Worm (Caenorhabditis elegans) whole organism, young adult: ENCODE measurements around the gene skp-1.

Experiments used
- B0019.2 ChIP-seq: fragments of 200-800 bp; sonication (Bioruptor generic); conservative IDR thresholded peaks from 2 replicates; pipeline ENCODE4 v1.3.6; 2022; ENCODE audit warnings: missing genetic modification reagents, missing genetic modification characterization, missing compliant biosample characterization
- F22D6.2 ChIP-seq: sonication (generic microtip); optimal IDR thresholded peaks from 2 replicates; lab custom pipeline; 2016; ENCODE audit warnings: mild to moderate bottlenecking, missing genetic modification characterization, missing compliant biosample characterization
- F33H1.4 ChIP-seq: fragments of 200-800 bp; sonication (Bioruptor generic); IDR thresholded peaks from 2 replicates; pipeline ENCODE4 v1.3.6; 2022; ENCODE audit warnings: missing genetic modification reagents, missing genetic modification characterization, missing compliant biosample characterization
- F52B5.7 ChIP-seq: sonication (generic microtip); optimal IDR thresholded peaks from 2 replicates; lab custom pipeline; 2016; ENCODE audit warnings: mild to moderate bottlenecking, missing genetic modification characterization, missing compliant biosample characterization
- F55B11.4 ChIP-seq: sonication (generic microtip); optimal IDR thresholded peaks from 2 replicates; lab custom pipeline; 2016; ENCODE audit warnings: missing compliant biosample characterization, missing genetic modification characterization, borderline replicate concordance; ENCODE audit not compliant: insufficient read depth
- F57C9.4 ChIP-seq: sonication (generic microtip); optimal IDR thresholded peaks from 2 replicates; lab custom pipeline; 2017; ENCODE audit warnings: mild to moderate bottlenecking, missing genetic modification characterization, missing compliant biosample characterization
- K12H6.12 ChIP-seq: fragments of 200-800 bp; sonication (Bioruptor generic); optimal IDR thresholded peaks from 2 replicates; lab custom pipeline; 2018; ENCODE audit warnings: mild to moderate bottlenecking, missing genetic modification characterization, missing compliant biosample characterization
- Y53F4B.3 ChIP-seq: fragments of 200-800 bp; sonication (Bioruptor generic); IDR thresholded peaks from 2 replicates; pipeline ENCODE4 v1.3.6; 2022; ENCODE audit warnings: missing genetic modification reagents, missing genetic modification characterization, missing compliant biosample characterization
- ZK185.1 ChIP-seq: sonication (generic microtip); optimal IDR thresholded peaks from 2 replicates; lab custom pipeline; 2016; ENCODE audit warnings: mild to moderate bottlenecking, missing genetic modification characterization, missing compliant biosample characterization; ENCODE audit not compliant: poor library complexity, severe bottlenecking
- aptf-2 ChIP-seq: fragments of 200-800 bp; sonication (Bioruptor generic); conservative IDR thresholded peaks from 2 replicates; pipeline ENCODE4 v1.3.6; 2022; ENCODE audit warnings: missing genetic modification reagents, missing genetic modification characterization, missing compliant biosample characterization
- aptf-3 ChIP-seq: fragments of 200-800 bp; sonication (Bioruptor generic); IDR thresholded peaks from 2 replicates; pipeline ENCODE4 v1.3.6; 2022; ENCODE audit warnings: missing genetic modification characterization, missing compliant biosample characterization
- atf-7 ChIP-seq: sonication (generic microtip); optimal IDR thresholded peaks from 2 replicates; lab custom pipeline; 2017; ENCODE audit warnings: mild to moderate bottlenecking, missing genetic modification characterization, missing compliant biosample characterization
- athp-1 ChIP-seq: sonication (generic microtip); optimal IDR thresholded peaks from 2 replicates; lab custom pipeline; 2017; ENCODE audit warnings: mild to moderate bottlenecking, missing genetic modification characterization, missing compliant biosample characterization
- attf-3 ChIP-seq: fragments of 200-800 bp; sonication (Bioruptor generic); conservative IDR thresholded peaks from 2 replicates; pipeline ENCODE4 v1.3.6; 2022; ENCODE audit warnings: missing genetic modification reagents, missing genetic modification characterization, missing compliant biosample characterization
- bed-2 ChIP-seq: fragments of 200-800 bp; sonication (Bioruptor generic); IDR thresholded peaks from 2 replicates; pipeline ENCODE4 v1.3.6; 2022; ENCODE audit warnings: missing genetic modification reagents, missing genetic modification characterization, missing compliant biosample characterization
- cebp-1 ChIP-seq, 2 experiments: fragments of 200-800 bp in 1 of 2; sonication (Bioruptor generic) in 1 of 2; sonication (generic microtip) in 1 of 2; IDR thresholded peaks in 1 of 2; optimal IDR thresholded peaks in 1 of 2; 2 replicates each; pipeline versions ENCODE4 v1.3.6 to Lab custom; 2017 to 2022; ENCODE audit warnings: missing compliant biosample characterization in 2 of 2, missing genetic modification characterization in 2 of 2, mild to moderate bottlenecking in 1 of 2, missing genetic modification reagents in 1 of 2, moderate library complexity in 1 of 2
- cebp-2 ChIP-seq: fragments of 200-800 bp; sonication (Bioruptor generic); IDR thresholded peaks from 2 replicates; pipeline ENCODE4 v1.3.6; 2022; ENCODE audit warnings: missing genetic modification characterization, missing compliant biosample characterization
- dpff-1 ChIP-seq: sonication (generic microtip); optimal IDR thresholded peaks from 2 replicates; lab custom pipeline; 2017; ENCODE audit warnings: mild to moderate bottlenecking, missing genetic modification characterization, missing compliant biosample characterization
- dpl-1 ChIP-seq: fragments of 150-350 bp; optimal IDR thresholded peaks from 2 replicates; lab custom pipeline; 2014; ENCODE audit warnings: missing biosample characterization, missing genetic modification reagents, missing genetic modification characterization
- egl-44 ChIP-seq: fragments of 200-800 bp; sonication (Bioruptor generic); IDR thresholded peaks from 2 replicates; pipeline ENCODE4 v1.3.6; 2022; ENCODE audit warnings: missing genetic modification reagents, missing genetic modification characterization, missing compliant biosample characterization
- hsf-1 ChIP-seq: fragments of 200-800 bp; sonication (Bioruptor generic); IDR thresholded peaks from 2 replicates; pipeline ENCODE4 v1.3.6; 2022; ENCODE audit warnings: missing genetic modification reagents, missing genetic modification characterization, missing compliant biosample characterization
- lag-1 ChIP-seq: fragments of 200-800 bp; sonication (Bioruptor generic); IDR thresholded peaks from 2 replicates; pipeline ENCODE4 v1.3.6; 2022; ENCODE audit warnings: missing genetic modification reagents, missing genetic modification characterization, missing compliant biosample characterization
- let-526 ChIP-seq: fragments of 200-800 bp; sonication (Bioruptor generic); IDR thresholded peaks from 2 replicates; pipeline ENCODE4 v1.3.6; 2022; ENCODE audit warnings: missing genetic modification reagents, missing genetic modification characterization, missing compliant biosample characterization
- let-607 ChIP-seq, 2 experiments: fragments of 200-800 bp in 1 of 2; sonication (Bioruptor generic) in 1 of 2; sonication (generic microtip) in 1 of 2; optimal IDR thresholded peaks; 2 replicates each; lab custom pipeline; 2016 to 2018; ENCODE audit warnings: mild to moderate bottlenecking in 2 of 2, missing compliant biosample characterization in 2 of 2, missing genetic modification characterization in 2 of 2, moderate library complexity in 2 of 2, missing genotype in 1 of 2
- lin-26 ChIP-seq: fragments of 200-800 bp; sonication (Bioruptor generic); IDR thresholded peaks from 2 replicates; pipeline ENCODE4 v1.3.6; 2022; ENCODE audit warnings: missing genetic modification reagents, missing genetic modification characterization, missing compliant biosample characterization
- lin-40 ChIP-seq: sonication (generic microtip); optimal IDR thresholded peaks from 2 replicates; lab custom pipeline; 2016; ENCODE audit warnings: missing genetic modification characterization, mild to moderate bottlenecking, missing compliant biosample characterization, missing genotype, missing genetic modification reagents
- madf-3 ChIP-seq: fragments of 200-800 bp; sonication (Bioruptor generic); IDR thresholded peaks from 2 replicates; pipeline ENCODE4 v1.3.6; 2022; ENCODE audit warnings: missing genetic modification reagents, missing genetic modification characterization, missing compliant biosample characterization
- mcd-1 ChIP-seq: fragments of 200-800 bp; sonication (Bioruptor generic); IDR thresholded peaks from 2 replicates; pipeline ENCODE4 v1.3.6; 2022; ENCODE audit warnings: missing genetic modification reagents, missing genetic modification characterization, missing compliant biosample characterization
- mel-28 ChIP-seq: sonication (generic microtip); optimal IDR thresholded peaks from 2 replicates; lab custom pipeline; 2016; ENCODE audit warnings: borderline replicate concordance, mild to moderate bottlenecking, missing genetic modification characterization, missing compliant biosample characterization
- nfya-1 ChIP-seq: sonication (generic microtip); optimal IDR thresholded peaks from 2 replicates; lab custom pipeline; 2017; ENCODE audit warnings: antibody characterized with exemption, missing compliant biosample characterization, missing genetic modification characterization, borderline replicate concordance; ENCODE audit not compliant: insufficient read depth
- nfyb-1 ChIP-seq: fragments of 200-800 bp; sonication (Bioruptor generic); IDR thresholded peaks from 2 replicates; pipeline ENCODE4 v1.3.6; 2022; ENCODE audit warnings: missing genetic modification reagents, missing genetic modification characterization, missing compliant biosample characterization
- sdz-38 ChIP-seq: sonication (generic microtip); optimal IDR thresholded peaks from 2 replicates; lab custom pipeline; 2016; ENCODE audit warnings: missing genotype, missing genetic modification characterization, missing compliant biosample characterization
- sea-2 ChIP-seq: fragments of 200-800 bp; sonication (Bioruptor generic); IDR thresholded peaks from 2 replicates; pipeline ENCODE4 v1.3.6; 2022; ENCODE audit warnings: missing genetic modification characterization, missing compliant biosample characterization
- snpc-3.4 ChIP-seq: sonication (generic microtip); optimal IDR thresholded peaks from 2 replicates; lab custom pipeline; 2017; ENCODE audit warnings: missing genetic modification characterization, mild to moderate bottlenecking, missing compliant biosample characterization, antibody characterized with exemption, moderate library complexity, missing genotype, missing genetic modification reagents
- somi-1 ChIP-seq: fragments of 200-800 bp; sonication (Bioruptor generic); optimal IDR thresholded peaks from 2 replicates; lab custom pipeline; 2018; ENCODE audit warnings: mild to moderate bottlenecking, missing genetic modification characterization, missing compliant biosample characterization
- tbp1 ChIP-seq: fragments of 200-800 bp; sonication (Bioruptor generic); optimal IDR thresholded peaks from 2 replicates; lab custom pipeline; 2018; ENCODE audit warnings: mild to moderate bottlenecking, missing genetic modification characterization, missing compliant biosample characterization
- tlf-1 ChIP-seq: fragments of 200-800 bp; sonication (Bioruptor generic); optimal IDR thresholded peaks from 2 replicates; lab custom pipeline; 2018; ENCODE audit warnings: mild to moderate bottlenecking, missing genetic modification characterization, missing compliant biosample characterization
- unc-130 ChIP-seq: sonication (generic microtip); optimal IDR thresholded peaks from 2 replicates; lab custom pipeline; 2016; ENCODE audit warnings: missing genetic modification reagents, missing genetic modification characterization, missing compliant biosample characterization
- xnd-1 ChIP-seq: sonication (generic microtip); optimal IDR thresholded peaks from 2 replicates; lab custom pipeline; 2016; ENCODE audit warnings: missing genotype, missing genetic modification reagents, missing genetic modification characterization, missing compliant biosample characterization
- ztf-26 ChIP-seq: sonication (generic microtip); optimal IDR thresholded peaks from 2 replicates; lab custom pipeline; 2017; ENCODE audit warnings: missing genetic modification characterization, missing compliant biosample characterization

skp-1 gene

DNA sequence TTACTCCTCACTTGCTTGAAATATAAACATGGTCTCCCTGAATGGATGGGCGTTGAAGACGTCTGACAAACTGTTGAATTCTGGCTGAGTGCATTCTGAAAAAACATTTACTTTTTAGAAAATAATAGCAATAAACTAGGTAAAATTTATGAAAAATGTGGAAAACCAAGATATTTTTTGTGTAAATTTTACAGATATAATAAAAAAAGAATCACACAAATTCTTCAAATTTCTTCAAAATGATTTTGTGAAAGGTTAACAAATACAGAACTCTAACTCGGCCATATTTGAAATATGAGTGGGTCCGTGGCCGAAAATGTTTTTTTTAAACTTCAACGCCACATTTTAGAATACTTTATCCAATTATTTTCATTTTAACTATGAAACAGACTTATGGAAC, 27.1 kb upstream of the skp-1 start, which contains the start of gene glb-15:
Gene glb-15, minus strand, starts transcription at position 101 of the 400 bp plus-strand sequence.
- TF ChIP-seq let-607 (tag; optimal IDR thresholded peaks at IDR 0.05; lab: Kevin White, UChicago) (no peak), lag-1 (no peak)

DNA sequence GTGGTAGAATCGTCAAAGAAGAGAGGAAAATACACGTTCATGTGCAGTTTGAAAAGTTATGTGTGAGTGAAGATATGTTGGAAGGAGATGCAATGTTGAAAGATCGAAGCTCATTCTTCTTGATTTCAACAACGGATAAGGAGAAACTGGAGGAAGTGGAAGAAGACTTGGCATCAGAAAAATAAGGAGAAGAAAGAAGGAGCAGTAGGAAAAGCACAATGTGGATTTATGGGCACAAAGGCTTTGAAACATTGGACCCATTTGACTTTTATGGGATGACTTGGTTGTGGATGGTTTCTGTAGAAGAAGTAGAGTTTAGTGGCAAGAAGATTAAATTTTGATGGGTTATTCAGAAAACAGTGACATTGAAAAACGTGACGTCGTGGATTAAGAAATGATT, 25.2 kb upstream of the skp-1 start:
- no peak for TF ChIP-seq athp-1 (tag; lab: Kevin White, UChicago)
- no peak for TF ChIP-seq cebp-1 (GFP tag; IDR thresholded peaks at IDR 0.05; lab: Robert Waterston, UW)
- TF ChIP-seq cebp-1 (tag; optimal IDR thresholded peaks at IDR 0.05; lab: Kevin White, UChicago): no peak
- TF ChIP-seq unc-130 (GFP tag; lab: Kevin White, UChicago): no peak
- TF ChIP-seq bed-2 (GFP tag; lab: Robert Waterston, UW): no peak
- TF ChIP-seq F52B5.7 (tag; lab: Kevin White, UChicago): no peak
- no peak for TF ChIP-seq lin-40
- no peak for TF ChIP-seq cebp-2 (GFP tag; lab: Robert Waterston, UW)
- TF ChIP-seq atf-7 (tag; lab: Kevin White, UChicago): no peak
- no peak for TF ChIP-seq F55B11.4
- TF ChIP-seq ztf-26 (tag; lab: Kevin White, UChicago): no peak
- TF ChIP-seq sea-2 (GFP tag; lab: Robert Waterston, UW): no peak
- TF ChIP-seq attf-3 (GFP tag; lab: Robert Waterston, UW): no peak
- TF ChIP-seq xnd-1: no peak

DNA sequence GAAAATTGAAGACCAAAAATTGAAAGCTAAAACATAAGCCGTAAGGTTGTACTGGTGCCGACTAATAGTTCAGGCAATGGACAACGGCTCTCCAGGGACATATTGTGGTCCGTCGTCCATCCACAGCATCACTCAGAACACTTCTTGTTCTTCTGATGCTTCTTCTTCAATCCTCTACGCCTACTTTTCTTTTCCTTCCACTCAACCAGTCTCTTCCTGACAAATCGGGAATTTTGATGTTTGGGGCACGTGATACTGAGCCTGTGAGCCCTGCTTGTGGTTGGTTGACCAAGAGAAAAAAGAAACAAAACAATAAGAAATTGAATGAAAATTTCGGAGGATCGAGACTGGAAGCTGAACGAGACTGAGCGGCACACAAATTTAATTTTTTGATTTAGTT, 24.0 kb upstream of the skp-1 start:
- TF ChIP-seq cebp-1 (GFP tag; IDR thresholded peaks at IDR 0.05; lab: Robert Waterston, UW) (no peak), cebp-1 (tag; optimal IDR thresholded peaks at IDR 0.05; lab: Kevin White, UChicago) (no peak), bed-2 (GFP tag; lab: Robert Waterston, UW) (no peak), dpl-1 (no peak), mel-28 (tag; lab: Kevin White, UChicago) (no peak), F57C9.4 (no peak), aptf-2 (no peak), aptf-3 (GFP tag; lab: Robert Waterston, UW) (no peak), egl-44 (GFP tag; lab: Robert Waterston, UW) (no peak), somi-1 (GFP tag; lab: Kevin White, UChicago) (no peak), nfya-1 (tag; lab: Kevin White, UChicago) (no peak), sdz-38 (no peak), tbp1 (GFP tag; lab: Kevin White, UChicago) (no peak), sea-2 (GFP tag; lab: Robert Waterston, UW) (no peak), tlf-1 (GFP tag; lab: Kevin White, UChicago) (no peak), madf-3 (no peak), F33H1.4 (no peak)
- TF ChIP-seq, all 124 proteins: peak for 0

DNA sequence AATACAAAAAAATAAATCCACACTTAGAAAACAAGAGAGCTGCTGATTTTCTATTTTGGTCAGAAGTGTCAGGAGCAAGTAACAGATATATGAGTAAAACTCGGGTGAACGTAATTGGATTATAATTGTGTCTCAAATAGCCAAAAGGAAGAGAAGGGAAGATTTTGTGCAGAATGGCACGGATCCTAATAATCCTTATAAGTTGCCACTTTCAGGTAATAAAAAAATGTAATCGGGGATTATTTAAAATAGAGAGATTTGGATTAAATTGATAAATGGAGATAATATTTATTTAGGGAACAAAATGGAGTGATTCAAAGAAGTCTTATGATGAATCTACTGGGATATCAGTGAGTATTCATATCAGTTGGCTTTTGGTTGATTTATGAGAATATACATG, 20.3 kb upstream of the skp-1 start:
- TF ChIP-seq B0019.2 (no peak), Y53F4B.3 (GFP tag; lab: Robert Waterston, UW) (no peak), mcd-1 (GFP tag; lab: Robert Waterston, UW) (no peak), let-526 (no peak), snpc-3.4 (no peak), nfyb-1 (GFP tag; lab: Robert Waterston, UW) (no peak), F22D6.2 (tag; lab: Kevin White, UChicago) (no peak), lin-26 (GFP tag; lab: Robert Waterston, UW) (no peak), aptf-2 (no peak), lag-1 (no peak), K12H6.12 (tag; lab: Kevin White, UChicago) (no peak), hsf-1 (GFP tag; lab: Robert Waterston, UW) (no peak), ZK185.1 (tag; lab: Kevin White, UChicago) (no peak), dpff-1 (no peak)
